Fruit fly (Drosophila melanogaster) whole organism, embryonic: ENCODE results near the gene CG31821.

Experiments
- CG10274 ChIP-seq: fragments of 200-800 bp; sonication (Bioruptor generic); optimal IDR thresholded peaks from 3 replicates; lab custom pipeline; 2017; ENCODE audit warnings: missing biosample characterization, mild to moderate bottlenecking, missing genetic modification characterization
- CG10321 ChIP-seq: fragments of 200-800 bp; sonication (Bioruptor generic); IDR thresholded peaks from 2 replicates; pipeline ENCODE4 v1.3.6; 2022; ENCODE audit warnings: missing biosample characterization, missing genetic modification characterization
- CG10462 ChIP-seq: fragments of 200-800 bp; sonication (Bioruptor generic); optimal IDR thresholded peaks from 2 replicates; lab custom pipeline; 2016; ENCODE audit warnings: missing biosample characterization, missing genetic modification characterization
- CG10654 ChIP-seq: fragments of 200-800 bp; sonication (Bioruptor generic); optimal IDR thresholded peaks from 2 replicates; lab custom pipeline; 2016; ENCODE audit warnings: missing biosample characterization, missing genetic modification characterization
- CG11456 ChIP-seq: fragments of 200-800 bp; sonication (Bioruptor generic); IDR thresholded peaks from 3 replicates; pipeline ENCODE4 v1.3.6; 2022; ENCODE audit warnings: missing biosample characterization, missing genetic modification characterization
- CG11695 ChIP-seq: fragments of 200-800 bp; sonication (Bioruptor generic); IDR thresholded peaks from 3 replicates; pipeline ENCODE4 v1.3.6; 2022; ENCODE audit warnings: missing biosample characterization, missing genetic modification characterization
- CG11696 ChIP-seq: fragments of 200-800 bp; sonication (Bioruptor generic); IDR thresholded peaks from 2 replicates; pipeline ENCODE4 v1.3.6; 2022; ENCODE audit warnings: missing biosample characterization, missing genetic modification characterization
- CG13894 ChIP-seq: fragments of 200-800 bp; sonication (Bioruptor generic); optimal IDR thresholded peaks from 3 replicates; lab custom pipeline; 2018; ENCODE audit warnings: missing biosample characterization, mild to moderate bottlenecking, missing genetic modification characterization, moderate library complexity
- CG16779 ChIP-seq: fragments of 200-800 bp; sonication (Bioruptor generic); IDR thresholded peaks from 2 replicates; pipeline ENCODE4 v1.3.6; 2022; ENCODE audit warnings: missing biosample characterization, missing genetic modification characterization
- CG17186 ChIP-seq: fragments of 200-800 bp; sonication (Bioruptor generic); optimal IDR thresholded peaks from 3 replicates; lab custom pipeline; 2017; ENCODE audit warnings: missing biosample characterization, missing genetic modification reagents, missing genetic modification characterization
- CG17328 ChIP-seq: fragments of 200-800 bp; sonication (Bioruptor generic); IDR thresholded peaks from 2 replicates; pipeline ENCODE4 v1.3.6; 2022; ENCODE audit warnings: missing biosample characterization, missing genetic modification characterization
- CG17359 ChIP-seq: fragments of 200-800 bp; sonication (Bioruptor generic); optimal IDR thresholded peaks from 3 replicates; lab custom pipeline; 2018; ENCODE audit warnings: missing biosample characterization, mild to moderate bottlenecking, missing genetic modification characterization, moderate library complexity
- CG2129 ChIP-seq: fragments of 200-800 bp; sonication (Bioruptor generic); IDR thresholded peaks from 2 replicates; pipeline ENCODE4 v1.3.6; 2022; ENCODE audit warnings: missing biosample characterization, missing genetic modification characterization; ENCODE audit not compliant: partially characterized antibody
- CG30431 ChIP-seq: fragments of 200-800 bp; sonication (Bioruptor generic); optimal IDR thresholded peaks from 2 replicates; lab custom pipeline; 2017; ENCODE audit warnings: missing biosample characterization, missing genetic modification characterization
- CG3065 ChIP-seq: fragments of 200-800 bp; sonication (Bioruptor generic); optimal IDR thresholded peaks from 2 replicates; lab custom pipeline; 2016; ENCODE audit warnings: missing biosample characterization, missing genetic modification characterization
- CG31388 ChIP-seq: fragments of 200-800 bp; sonication (Bioruptor generic); optimal IDR thresholded peaks from 2 replicates; lab custom pipeline; 2016; ENCODE audit warnings: missing biosample characterization, missing genetic modification characterization
- CG32532 ChIP-seq: fragments of 200-800 bp; sonication (Bioruptor generic); IDR thresholded peaks from 2 replicates; pipeline ENCODE4 v1.3.6; 2022; ENCODE audit warnings: missing biosample characterization, missing genetic modification characterization
- CG32772 ChIP-seq: fragments of 200-800 bp; sonication (Bioruptor generic); IDR thresholded peaks from 2 replicates; pipeline ENCODE4 v1.3.6; 2022; ENCODE audit warnings: missing biosample characterization, missing genetic modification characterization
- CG4328 ChIP-seq: fragments of 200-800 bp; sonication (Bioruptor generic); optimal IDR thresholded peaks from 3 replicates; lab custom pipeline; 2017; ENCODE audit warnings: missing biosample characterization, missing genetic modification reagents, missing genetic modification characterization
- CG4820 ChIP-seq: fragments of 200-800 bp; sonication (Bioruptor generic); optimal IDR thresholded peaks from 3 replicates; lab custom pipeline; 2016; ENCODE audit warnings: missing biosample characterization, missing genetic modification characterization
- CG8359 ChIP-seq: fragments of 200-800 bp; sonication (Bioruptor generic); optimal IDR thresholded peaks from 2 replicates; lab custom pipeline; 2017; ENCODE audit warnings: missing biosample characterization, mild to moderate bottlenecking, missing genetic modification characterization, borderline replicate concordance
- CG9797 ChIP-seq: fragments of 200-800 bp; sonication (Bioruptor generic); optimal IDR thresholded peaks from 3 replicates; lab custom pipeline; 2018; ENCODE audit warnings: missing biosample characterization, mild to moderate bottlenecking, missing genetic modification characterization
- Dad ChIP-seq: fragments of 200-800 bp; sonication (Bioruptor generic); optimal IDR thresholded peaks from 3 replicates; lab custom pipeline; 2016; ENCODE audit warnings: missing biosample characterization, missing genetic modification characterization
- Dip3 ChIP-seq: fragments of 200-800 bp; sonication (Bioruptor generic); optimal IDR thresholded peaks from 3 replicates; lab custom pipeline; 2016; ENCODE audit warnings: missing biosample characterization, missing genetic modification characterization
- HLHmδ ChIP-seq: fragments of 200-800 bp; sonication (Bioruptor generic); optimal IDR thresholded peaks from 2 replicates; lab custom pipeline; 2018; ENCODE audit warnings: missing biosample characterization, mild to moderate bottlenecking, missing genetic modification characterization, moderate library complexity
- Hr3 ChIP-seq: fragments of 200-800 bp; sonication (Bioruptor generic); optimal IDR thresholded peaks from 3 replicates; lab custom pipeline; 2016; ENCODE audit warnings: missing biosample characterization, missing genetic modification characterization
- MTF-1 ChIP-seq: fragments of 200-800 bp; sonication (Bioruptor generic); optimal IDR thresholded peaks from 2 replicates; lab custom pipeline; 2018; ENCODE audit warnings: missing biosample characterization, mild to moderate bottlenecking, missing genetic modification characterization, borderline replicate concordance
- Med ChIP-seq: fragments of 200-800 bp; sonication (Bioruptor generic); peaks from one replicate; lab custom pipeline; 2016; ENCODE audit warnings: missing biosample characterization, missing genetic modification characterization, mild to moderate bottlenecking, inconsistent platforms, moderate library complexity
- Sox102F ChIP-seq: fragments of 200-800 bp; sonication (Bioruptor generic); optimal IDR thresholded peaks from 2 replicates; lab custom pipeline; 2018; ENCODE audit warnings: missing biosample characterization, mild to moderate bottlenecking, missing genetic modification characterization, moderate library complexity
- Sry-β ChIP-seq: fragments of 200-800 bp; sonication (Bioruptor generic); optimal IDR thresholded peaks from 2 replicates; lab custom pipeline; 2018; ENCODE audit warnings: missing biosample characterization, mild to moderate bottlenecking, missing genetic modification characterization, moderate library complexity
- TFAM ChIP-seq: fragments of 200-800 bp; sonication (Bioruptor generic); optimal IDR thresholded peaks from 2 replicates; lab custom pipeline; 2017; ENCODE audit warnings: missing biosample characterization, missing genetic modification characterization, inconsistent platforms
- Usf ChIP-seq: fragments of 200-800 bp; sonication (Bioruptor generic); optimal IDR thresholded peaks from 2 replicates; lab custom pipeline; 2017; ENCODE audit warnings: missing genotype, missing biosample characterization, missing genetic modification characterization
- Xbp1 ChIP-seq: fragments of 200-800 bp; sonication (Bioruptor generic); optimal IDR thresholded peaks from 3 replicates; lab custom pipeline; 2016; ENCODE audit warnings: missing biosample characterization, mild to moderate bottlenecking, missing genetic modification characterization
- danr ChIP-seq: fragments of 200-800 bp; sonication (Bioruptor generic); IDR thresholded peaks from 2 replicates; pipeline ENCODE4 v1.3.6; 2022; ENCODE audit warnings: missing biosample characterization, missing genetic modification characterization
- en ChIP-seq: fragments of 200-800 bp; sonication (Bioruptor generic); optimal IDR thresholded peaks from 2 replicates; lab custom pipeline; 2016; ENCODE audit warnings: missing biosample characterization, missing genetic modification characterization
- fd102C ChIP-seq: fragments of 200-800 bp; sonication (Bioruptor generic); optimal IDR thresholded peaks from 2 replicates; lab custom pipeline; 2018; ENCODE audit warnings: missing biosample characterization, mild to moderate bottlenecking, missing genetic modification characterization, moderate library complexity
- her ChIP-seq: fragments of 200-800 bp; sonication (Bioruptor generic); optimal IDR thresholded peaks from 2 replicates; lab custom pipeline; 2016; ENCODE audit warnings: missing biosample characterization, missing genetic modification characterization
- jigr1 ChIP-seq: fragments of 200-800 bp; sonication (Bioruptor generic); IDR thresholded peaks from 3 replicates; pipeline ENCODE4 v1.3.6; 2022; ENCODE audit warnings: missing biosample characterization, missing genetic modification characterization
- klu ChIP-seq: fragments of 200-800 bp; sonication (Bioruptor generic); IDR thresholded peaks from 2 replicates; pipeline ENCODE4 v1.3.6; 2022; ENCODE audit warnings: missing biosample characterization, missing genetic modification characterization
- lab ChIP-seq: fragments of 200-800 bp; sonication (Bioruptor generic); optimal IDR thresholded peaks from 3 replicates; lab custom pipeline; 2017; ENCODE audit warnings: missing biosample characterization, missing genetic modification characterization, mild to moderate bottlenecking, moderate library complexity, missing genetic modification reagents
- odd ChIP-seq: fragments of 200-800 bp; sonication (Bioruptor generic); optimal IDR thresholded peaks from 2 replicates; lab custom pipeline; 2017; ENCODE audit warnings: missing biosample characterization, mild to moderate bottlenecking, missing genetic modification characterization
- peb ChIP-seq: fragments of 200-800 bp; sonication (Bioruptor generic); IDR thresholded peaks from 2 replicates; pipeline ENCODE4 v1.3.6; 2022; ENCODE audit warnings: missing biosample characterization, missing genetic modification characterization
- pita ChIP-seq: fragments of 200-800 bp; sonication (Bioruptor generic); optimal IDR thresholded peaks from 2 replicates; lab custom pipeline; 2017; ENCODE audit warnings: missing biosample characterization, mild to moderate bottlenecking, missing genetic modification characterization
- seq ChIP-seq: fragments of 200-800 bp; sonication (Bioruptor generic); IDR thresholded peaks from 2 replicates; pipeline ENCODE4 v1.3.6; 2022; ENCODE audit warnings: missing biosample characterization, missing genetic modification characterization
- sima ChIP-seq: fragments of 200-800 bp; sonication (Bioruptor generic); optimal IDR thresholded peaks from 2 replicates; lab custom pipeline; 2016; ENCODE audit warnings: missing biosample characterization, missing genetic modification characterization
- so ChIP-seq: fragments of 200-800 bp; sonication (Bioruptor generic); IDR thresholded peaks from 3 replicates; pipeline ENCODE4 v1.3.6; 2022; ENCODE audit warnings: missing biosample characterization, missing genetic modification characterization
- sr ChIP-seq: fragments of 200-800 bp; sonication (Bioruptor generic); IDR thresholded peaks from 3 replicates; pipeline ENCODE4 v1.3.6; 2022; ENCODE audit warnings: missing biosample characterization, missing genetic modification characterization
- ssp ChIP-seq: fragments of 200-800 bp; sonication (Bioruptor generic); IDR thresholded peaks from 2 replicates; pipeline ENCODE4 v1.3.6; 2022; ENCODE audit warnings: missing biosample characterization, missing genetic modification characterization
- usp ChIP-seq: fragments of >200 bp; optimal IDR thresholded peaks from 2 replicates; lab custom pipeline; 2017; ENCODE audit warnings: missing biosample characterization, missing genetic modification characterization
- z ChIP-seq: fragments of 200-800 bp; sonication (Bioruptor generic); IDR thresholded peaks from 3 replicates; pipeline ENCODE4 v1.3.6; 2022; ENCODE audit warnings: missing biosample characterization, missing genetic modification characterization

CG31821 gene

DNA sequence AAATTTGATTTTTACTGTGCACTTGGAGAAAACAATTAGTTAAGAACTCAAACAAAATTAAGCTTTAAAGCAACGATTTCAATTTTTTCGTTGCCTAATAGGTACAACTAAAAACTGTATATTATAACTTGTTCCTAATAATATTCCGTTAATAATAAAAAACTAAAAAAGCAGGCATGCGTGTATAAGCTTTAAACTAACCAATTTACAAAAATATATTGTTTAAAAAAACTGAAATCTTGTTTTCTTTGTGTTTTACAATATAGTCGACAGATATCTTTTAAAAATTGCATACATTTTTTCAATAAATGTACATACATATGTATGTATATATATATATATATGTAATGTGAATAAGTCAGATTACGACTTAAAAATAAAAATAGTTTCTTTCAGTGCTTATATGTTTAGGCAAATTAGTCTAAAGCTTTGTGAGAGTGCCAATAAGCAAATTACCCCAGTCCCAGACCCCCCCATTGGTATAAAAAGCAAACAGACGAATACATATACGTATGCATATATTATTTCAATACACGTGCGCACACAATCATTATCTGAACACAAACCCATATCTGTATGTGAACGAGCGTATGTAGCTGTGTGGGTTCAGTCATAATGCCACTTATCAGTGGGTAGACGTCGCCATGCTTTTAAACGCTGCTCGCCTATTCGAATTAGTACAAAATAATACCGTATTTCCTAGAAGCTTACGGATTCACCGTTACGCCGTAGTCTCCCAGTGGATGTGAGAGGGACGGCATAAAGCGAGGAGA is 10.9 kb upstream of the CG31821 start (continued):
- no peak for TF ChIP-seq CG2129
- TF ChIP-seq fd102C (GFP tag; lab: Kevin White, UChicago): no peak
- TF ChIP-seq CG17328: peak; percentile 46; the same call in 1 of the 2 replicates
- peak; percentile 87 for TF ChIP-seq Sox102F (GFP tag; lab: Kevin White, UChicago)
- TF ChIP-seq CG10654 (GFP tag; lab: Kevin White, UChicago): peak; percentile 51
- TF ChIP-seq CG32772: 0 out of 2 replicates have a peak, but pooled peaks have one; percentile 25
- TF ChIP-seq ssp (GFP tag; lab: Robert Waterston, UW): peak; percentile 48; the same call in 1 of the 2 replicates
- TF ChIP-seq CG30431 (GFP tag; lab: Kevin White, UChicago): peak; percentile 39
- peak; percentile 77 for TF ChIP-seq Hr3 (GFP tag; lab: Kevin White, UChicago)
- peak; percentile 69 for TF ChIP-seq CG4820 (GFP tag; lab: Kevin White, UChicago)
- no peak for TF ChIP-seq CG10321 (GFP tag; lab: Robert Waterston, UW)
- no peak for TF ChIP-seq seq (GFP tag; lab: Robert Waterston, UW)
- TF ChIP-seq z (GFP tag; lab: Robert Waterston, UW): peak; percentile 74
- peak; percentile 72 for TF ChIP-seq CG17359
- peak; percentile 60; the same call in 2 of the 3 replicates for TF ChIP-seq CG11695
- no peak for TF ChIP-seq CG10274 (GFP tag; lab: Kevin White, UChicago)
- TF ChIP-seq Sry-β (GFP tag; lab: Kevin White, UChicago): peak; percentile 2
- no peak for TF ChIP-seq CG17186 (GFP tag; lab: Kevin White, UChicago)
- TF ChIP-seq her (GFP tag; lab: Kevin White, UChicago): no peak
- TF ChIP-seq CG3065: no peak
- TF ChIP-seq jigr1 (GFP tag; lab: Robert Waterston, UW): no peak
- TF ChIP-seq Xbp1 (GFP tag; lab: Kevin White, UChicago): peak; percentile 67
- TF ChIP-seq CG9797: no peak
- TF ChIP-seq CG8359 (GFP tag; lab: Kevin White, UChicago): peak; percentile 19
- TF ChIP-seq odd (GFP tag; lab: Kevin White, UChicago): peak; percentile 64
- no peak for TF ChIP-seq pita (GFP tag; lab: Kevin White, UChicago)
- TF ChIP-seq CG11456 (GFP tag; lab: Robert Waterston, UW): peak; percentile 41; the same call in 1 of the 3 replicates
- TF ChIP-seq Dip3: no peak
- no peak for TF ChIP-seq CG31388 (GFP tag; lab: Kevin White, UChicago)
- no peak; the same call in 1 of the 2 replicates for TF ChIP-seq klu (GFP tag; lab: Robert Waterston, UW)
- no peak for TF ChIP-seq usp (GFP tag; lab: Kevin White, UChicago)
- peak; percentile 50 for TF ChIP-seq HLHmδ (GFP tag; lab: Kevin White, UChicago)
- TF ChIP-seq danr: no peak
- no peak for TF ChIP-seq TFAM (GFP tag; lab: Kevin White, UChicago)
- peak; percentile 95 for TF ChIP-seq sr
- no peak; the same call in 2 of the 3 replicates for TF ChIP-seq so (GFP tag; lab: Robert Waterston, UW)
- TF ChIP-seq CG32532 (GFP tag; lab: Robert Waterston, UW): 0 out of 2 replicates have a peak, but pooled peaks have one; percentile 12
- peak; percentile 42 for TF ChIP-seq CG10462 (GFP tag; lab: Kevin White, UChicago)
- peak; percentile 92 for TF ChIP-seq CG13894
- TF ChIP-seq CG16779: no peak
- no peak for TF ChIP-seq en (GFP tag; lab: Kevin White, UChicago)
- TF ChIP-seq Dad (GFP tag; lab: Kevin White, UChicago): no peak
- TF ChIP-seq CG11696 (GFP tag; lab: Robert Waterston, UW): 0 out of 2 replicates have a peak, but pooled peaks have one; percentile 12
- peak; percentile 86 for TF ChIP-seq Med
- TF ChIP-seq CG4328: peak; percentile 46
- no peak for TF ChIP-seq peb
- TF ChIP-seq lab: peak; percentile 60
- TF ChIP-seq sima: no peak
- TF ChIP-seq MTF-1: peak; percentile 18
- TF ChIP-seq Usf (GFP tag; lab: Kevin White, UChicago): peak; percentile 64
